Worm (Caenorhabditis elegans) whole organism, L4/young adult: ENCODE measurements around the gene neg-1.

Source experiments
- W03F9.2 ChIP-seq: fragments of 150-350 bp; optimal IDR thresholded peaks from 2 replicates; lab custom pipeline; 2014; ENCODE audit warnings: missing biosample characterization, missing genetic modification characterization
- him-1 ChIP-seq: sonication (generic microtip); optimal IDR thresholded peaks from 2 replicates; lab custom pipeline; 2016; ENCODE audit warnings: missing genotype, missing genetic modification reagents, missing genetic modification characterization, missing compliant biosample characterization

- no peak for TF ChIP-seq him-1 (tag; lab: Kevin White, UChicago)
- TF ChIP-seq W03F9.2 (tag; lab: Kevin White, UChicago) = no peak
These were observed 7.6 kb upstream of the neg-1 start, which contains the start of gene F13A2.1 for ce11 chrV:4382298-4382697.
